Worm (Caenorhabditis elegans) whole organism, L2 larva: ENCODE results near the gene erp-44.2.

ENCODE experiments used
- C34F6.9 ChIP-seq: fragments of 150-350 bp; optimal IDR thresholded peaks from 2 replicates; lab custom pipeline; 2014; ENCODE audit warnings: missing biosample characterization, missing genetic modification characterization
- F13H6.1 ChIP-seq: sonication (generic microtip); optimal IDR thresholded peaks from 2 replicates; lab custom pipeline; 2016; ENCODE audit warnings: missing genetic modification characterization, missing compliant biosample characterization
- Y55F3AM.14 ChIP-seq: fragments of 200-800 bp; sonication (Bioruptor generic); optimal IDR thresholded peaks from 2 replicates; lab custom pipeline; 2018; ENCODE audit warnings: mild to moderate bottlenecking, missing genetic modification characterization, missing compliant biosample characterization
- aly-2 ChIP-seq: fragments of 150-350 bp; optimal IDR thresholded peaks from 2 replicates; lab custom pipeline; 2014; ENCODE audit warnings: missing biosample characterization, missing genetic modification characterization
- ceh-16 ChIP-seq: fragments of 150-350 bp; optimal IDR thresholded peaks from 2 replicates; lab custom pipeline; 2014; ENCODE audit warnings: missing biosample characterization, missing genetic modification characterization
- ceh-82 ChIP-seq: fragments of 150-350 bp; optimal IDR thresholded peaks from 2 replicates; lab custom pipeline; 2014; ENCODE audit warnings: missing biosample characterization, missing genetic modification characterization
- crh-2 ChIP-seq: sonication (generic microtip); optimal IDR thresholded peaks from 2 replicates; lab custom pipeline; 2017; ENCODE audit warnings: missing biosample characterization, missing genetic modification characterization
- egl-27 ChIP-seq: sonication (generic microtip); optimal IDR thresholded peaks from 3 replicates; lab custom pipeline; 2017; ENCODE audit warnings: missing biosample characterization, missing genetic modification reagents, missing genetic modification characterization
- elt-1 ChIP-seq: fragments of 150-350 bp; optimal IDR thresholded peaks from 2 replicates; lab custom pipeline; 2014; ENCODE audit warnings: missing biosample characterization, missing genetic modification characterization
- fos-1 ChIP-seq: fragments of 150-350 bp; optimal IDR thresholded peaks from 2 replicates; lab custom pipeline; 2014; ENCODE audit warnings: missing biosample characterization, missing genetic modification characterization
- gmeb-1 ChIP-seq: fragments of 150-350 bp; optimal IDR thresholded peaks from 2 replicates; lab custom pipeline; 2014; ENCODE audit warnings: missing biosample characterization, missing genetic modification characterization
- lin-39 ChIP-seq: fragments of 150-350 bp; optimal IDR thresholded peaks from 2 replicates; lab custom pipeline; 2014; ENCODE audit warnings: missing biosample characterization, missing genetic modification reagents, missing genetic modification characterization
- mab-5 ChIP-seq: fragments of 150-350 bp; optimal IDR thresholded peaks from 2 replicates; lab custom pipeline; 2014; ENCODE audit warnings: missing biosample characterization, missing genetic modification characterization
- mdl-1 ChIP-seq, 2 experiments: fragments of 150-350 bp in 1 of 2; sonication (generic microtip) in 1 of 2; optimal IDR thresholded peaks; 2 replicates each; lab custom pipeline; 2017; ENCODE audit warnings: missing biosample characterization in 2 of 2, missing genetic modification characterization in 2 of 2
- nhr-10 ChIP-seq: sonication (generic microtip); optimal IDR thresholded peaks from 2 replicates; lab custom pipeline; 2017; ENCODE audit warnings: missing biosample characterization, missing genetic modification characterization
- nhr-11 ChIP-seq: fragments of 150-350 bp; optimal IDR thresholded peaks from 2 replicates; lab custom pipeline; 2014; ENCODE audit warnings: missing biosample characterization, missing genetic modification characterization
- nhr-12 ChIP-seq: fragments of 150-350 bp; optimal IDR thresholded peaks from 2 replicates; lab custom pipeline; 2014; ENCODE audit warnings: missing biosample characterization, missing genetic modification characterization
- nhr-129 ChIP-seq: fragments of 150-350 bp; optimal IDR thresholded peaks from 2 replicates; lab custom pipeline; 2014; ENCODE audit warnings: missing biosample characterization, missing genetic modification characterization
- nhr-21 ChIP-seq: fragments of 150-350 bp; optimal IDR thresholded peaks from 2 replicates; lab custom pipeline; 2014; ENCODE audit warnings: missing biosample characterization, missing genetic modification characterization
- nhr-237 ChIP-seq: fragments of 150-350 bp; optimal IDR thresholded peaks from 2 replicates; lab custom pipeline; 2014; ENCODE audit warnings: missing biosample characterization, missing genetic modification characterization
- nhr-25 ChIP-seq: fragments of 150-350 bp; sonication (generic microtip); optimal IDR thresholded peaks from 3 replicates; lab custom pipeline; 2014; ENCODE audit warnings: missing biosample characterization, missing genetic modification characterization
- nhr-6 ChIP-seq: fragments of 150-350 bp; optimal IDR thresholded peaks from 2 replicates; lab custom pipeline; 2014; ENCODE audit warnings: missing biosample characterization, missing genetic modification characterization
- nhr-77 ChIP-seq: fragments of 150-350 bp; optimal IDR thresholded peaks from 2 replicates; lab custom pipeline; 2014; ENCODE audit warnings: missing biosample characterization, missing genetic modification characterization
- peb-1 ChIP-seq: fragments of 150-350 bp; optimal IDR thresholded peaks from 2 replicates; lab custom pipeline; 2014; ENCODE audit warnings: missing biosample characterization, missing genetic modification characterization
- sem-4 ChIP-seq: fragments of 150-350 bp; optimal IDR thresholded peaks from 2 replicates; lab custom pipeline; 2014; ENCODE audit warnings: missing biosample characterization, missing genetic modification reagents, missing genetic modification characterization
- skn-1 ChIP-seq: sonication (generic microtip); optimal IDR thresholded peaks from 2 replicates; lab custom pipeline; 2017; ENCODE audit warnings: missing biosample characterization, missing genetic modification characterization
- sma-3 ChIP-seq: sonication (generic microtip); optimal IDR thresholded peaks from 2 replicates; lab custom pipeline; 2016; ENCODE audit warnings: missing genetic modification reagents, missing genetic modification characterization, missing compliant biosample characterization
- sma-9 ChIP-seq, 2 experiments: fragments of 150-350 bp in 1 of 2; sonication (generic microtip) in 1 of 2; optimal IDR thresholded peaks; 2 replicates each; lab custom pipeline; 2014 to 2016; ENCODE audit warnings: missing genetic modification characterization in 2 of 2, mild to moderate bottlenecking in 1 of 2, missing biosample characterization in 1 of 2, missing compliant biosample characterization in 1 of 2, missing genetic modification reagents in 1 of 2, moderate library complexity in 1 of 2
- snpc-4 ChIP-seq: fragments of 150-350 bp; optimal IDR thresholded peaks from 2 replicates; lab custom pipeline; 2014; ENCODE audit warnings: missing biosample characterization, missing genetic modification characterization
- ztf-1 ChIP-seq: fragments of 200-800 bp; sonication (Bioruptor generic); conservative IDR thresholded peaks from 2 replicates; pipeline ENCODE4 v1.3.6; 2022; ENCODE audit warnings: missing genetic modification characterization, missing compliant biosample characterization
- ztf-11 ChIP-seq: sonication (generic microtip); optimal IDR thresholded peaks from 2 replicates; lab custom pipeline; 2017; ENCODE audit warnings: missing biosample characterization, missing genetic modification characterization
- ztf-4 ChIP-seq: fragments of 150-350 bp; optimal IDR thresholded peaks from 2 replicates; lab custom pipeline; 2014; ENCODE audit warnings: missing biosample characterization, missing genetic modification characterization

The erp-44.2 gene

ce11 chrIV:7800338-7800737, 34.1 kb downstream of the erp-44.2 start:
- TF ChIP-seq nhr-21 (tag; lab: Kevin White, UChicago) = no peak
- no peak for TF ChIP-seq ceh-82 (tag; lab: Kevin White, UChicago)
- no peak for TF ChIP-seq elt-1 (tag; lab: Kevin White, UChicago)
- TF ChIP-seq egl-27 (tag; lab: Kevin White, UChicago) = no peak
- TF ChIP-seq Y55F3AM.14 (GFP tag; lab: Kevin White, UChicago) = no peak
- TF ChIP-seq nhr-11 (tag; lab: Kevin White, UChicago) = no peak

ce11 chrIV:7796432-7797113, 37.9 kb downstream of the erp-44.2 start, which contains the start of gene sgo-1:
TSS of gene sgo-1 (minus strand) at chrIV:7796482.
- no peak for TF ChIP-seq skn-1 (tag; lab: Kevin White, UChicago)
- TF ChIP-seq mab-5 (tag; lab: Kevin White, UChicago) = no peak
- no peak for TF ChIP-seq ztf-11 (tag; lab: Kevin White, UChicago)

- no peak for TF ChIP-seq lin-39 (tag; lab: Kevin White, UChicago)
- no peak for TF ChIP-seq elt-1 (tag; lab: Kevin White, UChicago)
- no peak for TF ChIP-seq ceh-16 (tag; lab: Kevin White, UChicago)
- TF ChIP-seq peb-1 (tag; lab: Kevin White, UChicago) = no peak
- no peak for TF ChIP-seq ztf-1 (GFP tag; lab: Robert Waterston, UW)
- TF ChIP-seq egl-27 (tag; lab: Kevin White, UChicago) = no peak
- no peak for TF ChIP-seq mdl-1 (tag; optimal IDR thresholded peaks at IDR 0.05; lab: Kevin White, UChicago)
- no peak for TF ChIP-seq nhr-77
- TF ChIP-seq ztf-11 (tag; lab: Kevin White, UChicago) = no peak
- TF ChIP-seq nhr-237 (tag; lab: Kevin White, UChicago) = no peak
- TF ChIP-seq gmeb-1 = no peak
- no peak for TF ChIP-seq sma-3 (GFP tag; lab: Kevin White, UChicago)
- no peak for TF ChIP-seq F13H6.1 (tag; lab: Kevin White, UChicago)
- no peak for TF ChIP-seq Y55F3AM.14 (GFP tag; lab: Kevin White, UChicago)
- TF ChIP-seq sem-4 (tag; lab: Kevin White, UChicago) = no peak
- no peak for TF ChIP-seq snpc-4 (tag; lab: Kevin White, UChicago)
- TF ChIP-seq ztf-4 (tag; lab: Kevin White, UChicago) = no peak
- TF ChIP-seq C34F6.9 = no peak
- TF ChIP-seq nhr-6 (tag; lab: Kevin White, UChicago) = no peak
- TF ChIP-seq nhr-25 (tag; lab: Kevin White, UChicago) = no peak
Measured at ce11 chrIV:7794709-7795108, 39.8 kb downstream of the erp-44.2 start, which contains the start of gene ntp-1. TSS of gene ntp-1 (minus strand) at chrIV:7794809.

ce11 chrIV:7791821-7792446, 42.5 kb downstream of the erp-44.2 start, which contains the start of gene C33H5.13:
TSS of gene C33H5.13 (minus strand) at chrIV:7792263.
- TF ChIP-seq fos-1 (tag; lab: Kevin White, UChicago) = peak; percentile 97
- no peak for TF ChIP-seq nhr-12
- no peak for TF ChIP-seq ztf-4 (tag; lab: Kevin White, UChicago)
- no peak for TF ChIP-seq ztf-1 (GFP tag; lab: Robert Waterston, UW)
- no peak for TF ChIP-seq lin-39 (tag; lab: Kevin White, UChicago)
- TF ChIP-seq nhr-10 (tag; lab: Kevin White, UChicago) = no peak
- TF ChIP-seq ceh-16 (tag; lab: Kevin White, UChicago) = no peak
- TF ChIP-seq egl-27 (tag; lab: Kevin White, UChicago) = no peak
- TF ChIP-seq skn-1 (tag; lab: Kevin White, UChicago) = peak; percentile 35
- TF ChIP-seq sma-9 (GFP tag; optimal IDR thresholded peaks at IDR 0.05; lab: Kevin White, UChicago) = peak; percentile 13
- TF ChIP-seq sma-9 (tag; optimal IDR thresholded peaks at IDR 0.05; lab: Kevin White, UChicago) = no peak
- no peak for TF ChIP-seq nhr-21 (tag; lab: Kevin White, UChicago)
- no peak for TF ChIP-seq aly-2 (tag; lab: Kevin White, UChicago)
- TF ChIP-seq nhr-129 (tag; lab: Kevin White, UChicago) = peak; percentile 7
- TF ChIP-seq crh-2 (tag; lab: Kevin White, UChicago) = peak; percentile 32
